Worm (Caenorhabditis elegans): ENCODE measurements around the gene F20D1.22.

Gene F20D1.22

ce11 chrX:14975467-14976167 is 9.0 kb downstream of the F20D1.22 start, which contains the start of gene F20D1.3:
Gene F20D1.3, plus strand, starts transcription at chrX:14976117.
- TF ChIP-seq daf-16 (GFP tag; optimal IDR thresholded peaks at IDR 0.05) (peak in 1 of 2 experiments; percentile 24), daf-16 (tag; optimal IDR thresholded peaks at IDR 0.05) (peak; percentile 71), daf-8 (GFP tag; IDR thresholded peaks at IDR 0.05) (no peak), spr-3 (GFP tag; optimal IDR thresholded peaks at IDR 0.05) (no peak), aha-1 (tag) (peak; percentile 97), ztf-7 (tag; optimal IDR thresholded peaks at IDR 0.05) (peak; percentile 0), vab-7 (GFP tag; IDR thresholded peaks at IDR 0.05) (no peak), hlh-30 (tag; optimal IDR thresholded peaks at IDR 0.05; ENCODE audit: insufficient read depth) (peak; percentile 70), hmg-1.1 (GFP tag; IDR thresholded peaks at IDR 0.05) (peak; percentile 8; the same call in 1 of the 2 replicates), ces-1 (GFP tag; optimal IDR thresholded peaks at IDR 0.05) (no peak), unc-39 (tag; optimal IDR thresholded peaks at IDR 0.05) (no peak), fos-1 (tag; optimal IDR thresholded peaks at IDR 0.05) (no peak), nhr-76 (tag; optimal IDR thresholded peaks at IDR 0.05) (no peak), ceh-20 (GFP tag; IDR thresholded peaks at IDR 0.05) (no peak), fkh-10 (GFP tag; optimal IDR thresholded peaks at IDR 0.05) (peak; percentile 61), rbr-2 (tag; optimal IDR thresholded peaks at IDR 0.05) (peak; percentile 59), hif-1 (tag; optimal IDR thresholded peaks at IDR 0.05) (peak in 1 of 2 experiments; percentile 61), gei-8 (GFP tag; optimal IDR thresholded peaks at IDR 0.05) (no peak), cey-2 (tag; optimal IDR thresholded peaks at IDR 0.05; ENCODE audit: borderline replicate concordance, insufficient read depth) (no peak), dmd-6 (GFP tag; IDR thresholded peaks at IDR 0.05) (peak; percentile 32; the same call in 1 of the 2 replicates), Y5F2A.4 (GFP tag; optimal IDR thresholded peaks at IDR 0.05) (no peak), duxl-1 (tag; optimal IDR thresholded peaks at IDR 0.05; ENCODE audit: poor library complexity) (no peak), madf-9 (GFP tag; conservative IDR thresholded peaks at IDR 0.05) (no peak), egl-43 (GFP tag; IDR thresholded peaks at IDR 0.05) (no peak), F10B5.3 (tag; optimal IDR thresholded peaks at IDR 0.05) (no peak), zip-2 (tag; optimal IDR thresholded peaks at IDR 0.05) (no peak), ama-1 (optimal IDR thresholded peaks at IDR 0.05) (no peak), mes-2 (tag; optimal IDR thresholded peaks at IDR 0.05; ENCODE audit: poor library complexity, severe bottlenecking) (peak; percentile 69), nhr-237 (tag; optimal IDR thresholded peaks at IDR 0.05) (no peak), mep-1 (tag; optimal IDR thresholded peaks at IDR 0.05) (peak; percentile 86), zfp-2 (tag; optimal IDR thresholded peaks at IDR 0.05) (no peak), lin-13 (GFP tag; optimal IDR thresholded peaks at IDR 0.05) (peak; percentile 60), tra-1 (GFP tag; IDR thresholded peaks at IDR 0.05) (no peak), set-16 (GFP tag; IDR thresholded peaks at IDR 0.05) (no peak), snpc-1.2 (GFP tag; IDR thresholded peaks at IDR 0.05) (no peak), nhr-28 (tag; optimal IDR thresholded peaks at IDR 0.05) (peak; percentile 89), ztf-11 (tag; optimal IDR thresholded peaks at IDR 0.05) (no peak), lim-7 (GFP tag; IDR thresholded peaks at IDR 0.05) (no peak), lin-1 (GFP tag; IDR thresholded peaks at IDR 0.05) (no peak), ZK546.5 (tag; optimal IDR thresholded peaks at IDR 0.05) (no peak), zfp-3 (GFP tag; conservative IDR thresholded peaks at IDR 0.05) (no peak), mxl-3 (GFP tag; optimal IDR thresholded peaks at IDR 0.05) (peak; percentile 72), arid-1 (GFP tag; conservative IDR thresholded peaks at IDR 0.05) (no peak), nhr-48 (tag; optimal IDR thresholded peaks at IDR 0.05) (peak; percentile 8), jun-1 (tag; optimal IDR thresholded peaks at IDR 0.05) (peak; percentile 60), dve-1 (tag; optimal IDR thresholded peaks at IDR 0.05; ENCODE audit: insufficient read depth) (peak; percentile 75), pha-4 (GFP tag; IDR thresholded peaks at IDR 0.05) (no peak), pha-4 (tag; optimal IDR thresholded peaks at IDR 0.05) (no peak), nhr-25 (tag; optimal IDR thresholded peaks at IDR 0.05; ENCODE audit: borderline replicate concordance, insufficient read depth) (no peak), mxl-2 (GFP tag; conservative IDR thresholded peaks at IDR 0.05) (no peak)

Measured in whole organism, L4 larva.